Worm (Caenorhabditis elegans) whole organism, L3 larva: Measurements from ENCODE around the gene clec-217.

Experiments used
- ZK546.5 ChIP-seq: sonication (generic microtip); optimal IDR thresholded peaks from 2 replicates; lab custom pipeline; 2017; ENCODE audit warnings: missing biosample characterization, missing genetic modification characterization
- daf-12 ChIP-seq: fragments of 150-350 bp; optimal IDR thresholded peaks from 2 replicates; lab custom pipeline; 2014; ENCODE audit warnings: missing biosample characterization, missing genetic modification reagents, missing genetic modification characterization
- fos-1 ChIP-seq: fragments of 150-350 bp; optimal IDR thresholded peaks from 2 replicates; lab custom pipeline; 2014; ENCODE audit warnings: missing biosample characterization, missing genetic modification characterization
- mdl-1 ChIP-seq: fragments of 150-350 bp; optimal IDR thresholded peaks from 2 replicates; lab custom pipeline; 2014; ENCODE audit warnings: missing biosample characterization, missing genetic modification characterization
- nhr-12 ChIP-seq: fragments of 150-350 bp; optimal IDR thresholded peaks from 2 replicates; lab custom pipeline; 2014; ENCODE audit warnings: missing biosample characterization, missing genetic modification characterization
- nhr-237 ChIP-seq: fragments of 150-350 bp; optimal IDR thresholded peaks from 2 replicates; lab custom pipeline; 2014; ENCODE audit warnings: missing biosample characterization, missing genetic modification characterization
- nhr-25 ChIP-seq: sonication (generic microtip); optimal IDR thresholded peaks from 2 replicates; lab custom pipeline; 2017; ENCODE audit warnings: missing biosample characterization, missing genetic modification characterization
- nhr-77 ChIP-seq: fragments of 150-350 bp; optimal IDR thresholded peaks from 2 replicates; lab custom pipeline; 2014; ENCODE audit warnings: missing biosample characterization, missing genetic modification characterization
- pha-4 ChIP-seq: fragments of 150-350 bp; optimal IDR thresholded peaks from 2 replicates; lab custom pipeline; 2014; ENCODE audit warnings: missing biosample characterization, missing genetic modification reagents, missing genetic modification characterization
- skn-1 ChIP-seq: fragments of 150-350 bp; optimal IDR thresholded peaks from 2 replicates; lab custom pipeline; 2014; ENCODE audit warnings: missing biosample characterization, missing genetic modification characterization
- tbx-2 ChIP-seq: sonication (generic microtip); optimal IDR thresholded peaks from 2 replicates; lab custom pipeline; 2016; ENCODE audit warnings: mild to moderate bottlenecking, missing genetic modification characterization, missing compliant biosample characterization

ce11 chrV:7994570-7994969 lies 35.9 kb upstream of the clec-217 start, which contains the start of gene ceh-76:
- TF ChIP-seq pha-4 (no peak), mdl-1 (tag; lab: Kevin White, UChicago) (no peak), nhr-12 (tag; lab: Kevin White, UChicago) (no peak), ZK546.5 (no peak), nhr-77 (tag; lab: Kevin White, UChicago) (no peak), fos-1 (tag; lab: Kevin White, UChicago) (no peak), skn-1 (tag; lab: Kevin White, UChicago) (no peak), nhr-25 (tag; lab: Kevin White, UChicago) (no peak), daf-12 (tag; lab: Kevin White, UChicago) (no peak), tbx-2 (tag; lab: Kevin White, UChicago) (no peak), nhr-237 (no peak)
